Worm (Caenorhabditis elegans): ENCODE measurements around the gene ssl-1.
A peak's percentile ranks its signal among the peaks of the same experiment; 100 is the strongest.

ssl-1 gene

ce11 chrIII:12711682-12712081, 2.7 kb upstream of the ssl-1 start:
- TF ChIP-seq aptf-2 (GFP tag; conservative IDR thresholded peaks at IDR 0.05) = no peak
- TF ChIP-seq snpc-1.3 (tag; optimal IDR thresholded peaks at IDR 0.05; ENCODE audit: insufficient read depth) = no peak
- no peak for TF ChIP-seq rcor-1 (GFP tag; IDR thresholded peaks at IDR 0.05)
- no peak for TF ChIP-seq attf-3 (GFP tag; conservative IDR thresholded peaks at IDR 0.05)
- TF ChIP-seq lin-26 (GFP tag; IDR thresholded peaks at IDR 0.05) = no peak
- TF ChIP-seq let-607 (tag; optimal IDR thresholded peaks at IDR 0.05) = no peak
- TF ChIP-seq B0261.1 (tag; optimal IDR thresholded peaks at IDR 0.05) = no peak

- TF ChIP-seq zfh-2 (GFP tag; conservative IDR thresholded peaks at IDR 0.05) = no peak
- no peak for TF ChIP-seq unc-62 (GFP tag; optimal IDR thresholded peaks at IDR 0.05)
- no peak for TF ChIP-seq pbrm-1 (GFP tag; IDR thresholded peaks at IDR 0.05)
- no peak for TF ChIP-seq somi-1 (GFP tag; optimal IDR thresholded peaks at IDR 0.05)
- peak; percentile 44; the same call in 1 of the 2 replicates for TF ChIP-seq dox-1 (GFP tag; IDR thresholded peaks at IDR 0.05)
- no peak for TF ChIP-seq F39B2.1 (GFP tag; IDR thresholded peaks at IDR 0.05)
- peak; percentile 32 for TF ChIP-seq lsl-1 (GFP tag; optimal IDR thresholded peaks at IDR 0.05)
- no peak for TF ChIP-seq F57A8.1 (GFP tag; optimal IDR thresholded peaks at IDR 0.05)
- no peak for TF ChIP-seq athp-1 (tag; optimal IDR thresholded peaks at IDR 0.05)
- TF ChIP-seq nfya-1 (tag; optimal IDR thresholded peaks at IDR 0.05; ENCODE audit: borderline replicate concordance, insufficient read depth) = no peak
- peak in 1 of 3 experiments; percentile 9 for TF ChIP-seq lin-35 (GFP tag; optimal IDR thresholded peaks at IDR 0.05)
- no peak for TF ChIP-seq pha-4 (tag; optimal IDR thresholded peaks at IDR 0.05)
- TF ChIP-seq hrde-1 (tag; optimal IDR thresholded peaks at IDR 0.05; ENCODE audit: borderline replicate concordance) = peak; percentile 3
- TF ChIP-seq ceh-40 (GFP tag; IDR thresholded peaks at IDR 0.05) = no peak
- no peak for TF ChIP-seq nhr-90 (tag; optimal IDR thresholded peaks at IDR 0.05)
- TF ChIP-seq efl-1 (GFP tag; optimal IDR thresholded peaks at IDR 0.05) = peak; percentile 40
- TF ChIP-seq egrh-3 (GFP tag; IDR thresholded peaks at IDR 0.05) = no peak
- no peak for TF ChIP-seq mel-28 (tag; optimal IDR thresholded peaks at IDR 0.05; ENCODE audit: borderline replicate concordance)
- TF ChIP-seq F22D6.2 (tag; optimal IDR thresholded peaks at IDR 0.05) = no peak
- TF ChIP-seq ztf-25 (GFP tag; IDR thresholded peaks at IDR 0.05) = no peak
- no peak for TF ChIP-seq tlf-1 (GFP tag; optimal IDR thresholded peaks at IDR 0.05)
- TF ChIP-seq lin-54 (GFP tag; optimal IDR thresholded peaks at IDR 0.05) = peak; percentile 63
- TF ChIP-seq hsf-1 (GFP tag; IDR thresholded peaks at IDR 0.05) = no peak
- TF ChIP-seq nhr-120 (GFP tag; IDR thresholded peaks at IDR 0.05) = no peak
- peak; percentile 31 for TF ChIP-seq snpc-1.3 (tag; optimal IDR thresholded peaks at IDR 0.05; ENCODE audit: insufficient read depth)
- TF ChIP-seq B0336.3 (GFP tag; IDR thresholded peaks at IDR 0.05) = no peak
- TF ChIP-seq B0261.1 (tag; optimal IDR thresholded peaks at IDR 0.05) = no peak
- no peak for TF ChIP-seq T26A5.8 (tag; optimal IDR thresholded peaks at IDR 0.05)
- no peak for TF ChIP-seq snpc-3.4 (tag; optimal IDR thresholded peaks at IDR 0.05)
- no peak for TF ChIP-seq mes-4 (tag; optimal IDR thresholded peaks at IDR 0.05)
- peak; percentile 95 for TF ChIP-seq hmg-1.2 (GFP tag; IDR thresholded peaks at IDR 0.05)
- TF ChIP-seq mcd-1 (GFP tag; IDR thresholded peaks at IDR 0.05) = 0 out of 2 replicates have a peak, but pooled peaks have one; percentile 15
- no peak for TF ChIP-seq akir-1 (GFP tag; optimal IDR thresholded peaks at IDR 0.05)
- 0 out of 2 replicates have a peak, but pooled peaks have one; percentile 43 for TF ChIP-seq C17E4.6 (GFP tag; IDR thresholded peaks at IDR 0.05)
- TF ChIP-seq cebp-1 (GFP tag; IDR thresholded peaks at IDR 0.05) = no peak
- no peak for TF ChIP-seq cebp-1 (tag; optimal IDR thresholded peaks at IDR 0.05)
- no peak for TF ChIP-seq ceh-91 (GFP tag; IDR thresholded peaks at IDR 0.05)
- no peak for TF ChIP-seq attf-3 (GFP tag; conservative IDR thresholded peaks at IDR 0.05)
- peak; percentile 40 for TF ChIP-seq him-1 (tag; optimal IDR thresholded peaks at IDR 0.05)
- TF ChIP-seq D2030.7 (GFP tag; IDR thresholded peaks at IDR 0.05) = peak; percentile 66
- peak; percentile 98 for TF ChIP-seq madf-3 (GFP tag; IDR thresholded peaks at IDR 0.05)
- no peak for TF ChIP-seq ztf-22 (GFP tag; optimal IDR thresholded peaks at IDR 0.05)
Observed at ce11 chrIII:12713862-12714261, 504 bp upstream of the ssl-1 start.

Data from whole organism, young adult.